Worm (Caenorhabditis elegans): ENCODE measurements around the gene K08D8.12.

K08D8.12 gene

DNA sequence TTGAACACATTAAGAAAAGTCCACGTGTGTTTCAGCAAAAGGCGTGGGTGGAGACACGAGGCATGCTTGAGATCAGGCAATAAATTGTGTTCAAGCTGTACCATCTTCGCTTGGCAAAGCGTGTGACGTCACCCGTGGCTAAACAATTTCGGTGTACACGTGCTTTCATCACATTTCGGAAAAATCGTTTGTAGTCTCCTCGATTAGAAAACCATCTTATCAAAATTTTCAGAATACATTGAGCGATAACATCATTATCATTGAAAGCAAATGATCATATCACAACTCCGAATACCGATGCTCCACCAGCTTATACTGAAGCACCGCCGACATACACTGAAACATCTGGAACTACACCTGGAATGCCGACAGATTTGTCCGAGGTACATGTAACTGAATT is 8.3 kb downstream of the K08D8.12 start:
- TF ChIP-seq flh-1 (GFP tag; optimal IDR thresholded peaks at IDR 0.05) (no peak), unc-39 (tag; optimal IDR thresholded peaks at IDR 0.05) (no peak), drap-1 (GFP tag; optimal IDR thresholded peaks at IDR 0.05) (no peak), sptf-1 (tag; optimal IDR thresholded peaks at IDR 0.05) (no peak), lin-13 (tag; optimal IDR thresholded peaks at IDR 0.05) (no peak), nhr-76 (tag; optimal IDR thresholded peaks at IDR 0.05) (no peak), lin-32 (GFP tag; optimal IDR thresholded peaks at IDR 0.05) (no peak), nhr-12 (tag; optimal IDR thresholded peaks at IDR 0.05) (no peak)

DNA sequence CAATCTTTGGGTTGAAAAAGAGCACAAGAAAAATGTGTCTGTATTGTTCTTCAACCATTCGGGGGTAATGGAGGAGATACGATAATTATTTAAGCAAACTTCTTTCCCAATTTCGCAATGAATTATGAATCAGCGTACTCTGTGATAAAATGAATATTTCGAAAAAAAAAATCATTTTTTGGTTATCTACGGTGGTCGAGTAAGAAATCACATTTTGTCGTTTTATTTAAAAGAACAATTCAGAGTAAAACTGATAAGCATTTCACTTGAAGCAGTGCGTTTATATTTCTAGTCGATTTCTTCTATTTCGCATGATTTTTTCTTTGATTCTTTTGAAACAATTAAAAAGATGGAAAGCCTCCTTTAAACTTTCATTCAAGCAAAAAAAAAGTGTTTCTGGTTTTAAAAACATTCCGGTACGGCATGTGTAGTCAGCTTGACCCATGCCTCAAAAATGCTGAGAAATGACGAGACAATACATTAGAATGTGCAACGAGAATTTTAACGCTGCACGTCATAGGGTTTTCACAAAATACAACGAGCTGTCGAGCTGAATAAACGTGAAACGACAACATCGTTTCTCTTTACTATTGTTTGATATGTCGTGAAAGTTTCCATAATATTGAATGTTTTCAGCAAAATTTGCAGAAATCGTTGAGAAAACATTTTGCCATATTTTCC is 9.3 kb downstream of the K08D8.12 start, which contains the start of gene K08D8.2:
K08D8.2 (plus strand) TSS at position 631 of the 681 bp plus-strand sequence.
- no peak for TF ChIP-seq unc-120 (tag; optimal IDR thresholded peaks at IDR 0.05; ENCODE audit: poor library complexity, severe bottlenecking)

DNA sequence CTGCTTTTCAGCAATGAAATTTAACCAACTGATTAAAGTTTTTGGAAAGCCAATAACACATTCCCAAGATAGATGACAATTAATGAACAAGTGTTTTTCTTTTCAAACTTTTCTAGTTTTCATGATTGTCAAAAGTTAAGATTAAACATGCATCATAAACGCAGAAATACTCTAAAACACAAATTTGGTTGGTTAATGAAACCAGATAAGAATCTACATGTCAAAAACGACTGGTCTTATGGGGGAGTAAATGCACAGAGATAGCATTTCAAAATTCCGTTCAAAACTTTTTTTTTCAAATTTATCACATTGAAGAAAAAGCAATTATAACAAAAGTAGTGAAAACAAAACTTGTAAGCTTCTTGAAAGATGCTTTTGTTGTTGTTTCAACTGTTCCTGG is 10.4 kb downstream of the K08D8.12 start:
- no peak for TF ChIP-seq drap-1 (GFP tag; optimal IDR thresholded peaks at IDR 0.05)
- no peak for TF ChIP-seq elt-3 (tag; optimal IDR thresholded peaks at IDR 0.05)
- TF ChIP-seq nhr-2 (tag; optimal IDR thresholded peaks at IDR 0.05) = no peak
- TF ChIP-seq pha-4 (tag; optimal IDR thresholded peaks at IDR 0.05) = no peak
- TF ChIP-seq bed-3 (GFP tag; optimal IDR thresholded peaks at IDR 0.05) = no peak
- no peak for TF ChIP-seq nhr-12 (tag; optimal IDR thresholded peaks at IDR 0.05)
- no peak for TF ChIP-seq mep-1 (tag; optimal IDR thresholded peaks at IDR 0.05)
- no peak for TF ChIP-seq mab-5 (tag; optimal IDR thresholded peaks at IDR 0.05)
- TF ChIP-seq elt-1 (tag; optimal IDR thresholded peaks at IDR 0.05; ENCODE audit: borderline replicate concordance, insufficient read depth) = no peak
- TF ChIP-seq lin-13 (tag; optimal IDR thresholded peaks at IDR 0.05) = no peak
- TF ChIP-seq sem-2 (GFP tag; optimal IDR thresholded peaks at IDR 0.05) = no peak
- no peak for TF ChIP-seq unc-120 (tag; optimal IDR thresholded peaks at IDR 0.05; ENCODE audit: poor library complexity, severe bottlenecking)
- TF ChIP-seq nhr-76 (tag; optimal IDR thresholded peaks at IDR 0.05) = no peak
- no peak for TF ChIP-seq zip-8 (tag; optimal IDR thresholded peaks at IDR 0.05)
- TF ChIP-seq M03D4.4 (tag; optimal IDR thresholded peaks at IDR 0.05) = no peak
- no peak for TF ChIP-seq cnd-1 (tag; optimal IDR thresholded peaks at IDR 0.05)
- TF ChIP-seq ceh-39 (tag; optimal IDR thresholded peaks at IDR 0.05) = no peak
- TF ChIP-seq hlh-1 (tag; optimal IDR thresholded peaks at IDR 0.05) = no peak
- no peak for TF ChIP-seq unc-62 (GFP tag; optimal IDR thresholded peaks at IDR 0.05)

DNA sequence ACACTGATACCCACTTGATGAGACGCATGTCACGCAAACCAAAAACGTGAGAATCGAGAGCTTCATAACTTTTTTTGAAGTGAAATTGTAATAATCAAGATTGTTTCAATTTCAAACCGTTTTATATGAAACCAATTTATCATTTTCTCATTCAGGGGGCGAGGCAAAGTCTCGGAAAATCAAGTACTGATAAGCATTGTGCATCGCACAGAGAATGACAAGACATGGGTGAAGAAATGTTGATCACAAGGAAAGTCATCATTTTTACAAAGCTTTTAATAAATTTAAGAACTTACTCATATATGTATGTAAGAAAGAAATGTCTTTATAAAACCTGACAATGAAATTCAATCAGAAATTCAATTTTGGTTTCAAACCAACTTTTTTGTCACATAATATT is 13.3 kb downstream of the K08D8.12 start, which contains the start of gene K08D8.3:
K08D8.3 (minus strand) TSS at position 131 of the 400 bp plus-strand sequence.
- TF ChIP-seq sptf-1 (tag; optimal IDR thresholded peaks at IDR 0.05) = no peak
- TF ChIP-seq ceh-39 (tag; optimal IDR thresholded peaks at IDR 0.05) = no peak
- TF ChIP-seq snpc-4 (tag; optimal IDR thresholded peaks at IDR 0.05) = no peak
- no peak for TF ChIP-seq mls-2 (tag; optimal IDR thresholded peaks at IDR 0.05)
- no peak for TF ChIP-seq flh-1 (GFP tag; optimal IDR thresholded peaks at IDR 0.05)
- TF ChIP-seq zip-8 (tag; optimal IDR thresholded peaks at IDR 0.05) = no peak
- no peak for TF ChIP-seq nhr-2 (tag; optimal IDR thresholded peaks at IDR 0.05)
- TF ChIP-seq cnd-1 (tag; optimal IDR thresholded peaks at IDR 0.05) = no peak
- TF ChIP-seq lin-32 (GFP tag; optimal IDR thresholded peaks at IDR 0.05) = no peak
- TF ChIP-seq nhr-76 (tag; optimal IDR thresholded peaks at IDR 0.05) = no peak
- no peak for TF ChIP-seq hlh-1 (tag; optimal IDR thresholded peaks at IDR 0.05)
- TF ChIP-seq blmp-1 (tag; optimal IDR thresholded peaks at IDR 0.05) = no peak
- TF ChIP-seq drap-1 (GFP tag; optimal IDR thresholded peaks at IDR 0.05) = no peak
- TF ChIP-seq mab-5 (tag; optimal IDR thresholded peaks at IDR 0.05) = no peak
- no peak for TF ChIP-seq nhr-28 (tag; optimal IDR thresholded peaks at IDR 0.05)
- no peak for TF ChIP-seq lin-13 (tag; optimal IDR thresholded peaks at IDR 0.05)
- TF ChIP-seq nhr-237 (tag; optimal IDR thresholded peaks at IDR 0.05) = no peak
- no peak for TF ChIP-seq ceh-83 (GFP tag; optimal IDR thresholded peaks at IDR 0.05)
- no peak for TF ChIP-seq pha-4 (tag; optimal IDR thresholded peaks at IDR 0.05)
- TF ChIP-seq elt-3 (tag; optimal IDR thresholded peaks at IDR 0.05) = no peak

DNA sequence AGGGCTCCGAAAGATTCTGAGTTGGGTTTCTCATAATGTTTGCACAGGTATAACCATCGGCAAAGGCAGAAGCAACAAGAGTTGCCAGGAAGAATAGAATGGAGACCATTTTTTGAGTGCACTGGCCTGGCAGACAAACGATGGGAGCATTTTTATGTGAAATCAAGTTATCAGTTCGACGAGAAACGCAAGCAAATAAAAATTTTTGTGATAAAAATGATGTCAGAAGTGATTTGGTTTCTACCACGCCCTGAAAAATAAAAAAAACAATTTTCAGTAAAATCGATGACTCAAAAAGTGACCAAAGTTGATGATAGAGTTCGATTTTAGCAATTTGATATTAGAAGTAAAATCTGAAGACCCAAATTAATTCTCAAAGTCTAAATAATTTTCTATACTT is 16.6 kb downstream of the K08D8.12 start, which contains the start of gene K08D8.4:
K08D8.4 (minus strand) TSS at position 128 of the 400 bp plus-strand sequence.
- TF ChIP-seq drap-1 (GFP tag; optimal IDR thresholded peaks at IDR 0.05) (no peak), elt-1 (tag; optimal IDR thresholded peaks at IDR 0.05; ENCODE audit: borderline replicate concordance, insufficient read depth) (no peak)

Data from whole organism, mixed stage, embryonic.